Fruit fly (Drosophila melanogaster) whole organism, embryonic: ENCODE results near the gene dock.

Source experiments
- Awh ChIP-seq: fragments of 200-800 bp; sonication (Bioruptor generic); IDR thresholded peaks from 2 replicates; pipeline ENCODE4, ENCODE4 v1.3.6; 2022; ENCODE audit warnings: missing biosample characterization, missing genetic modification characterization
- CG10209 ChIP-seq: fragments of 200-800 bp; sonication (Bioruptor generic); optimal IDR thresholded peaks from 3 replicates; lab custom pipeline; 2017; ENCODE audit warnings: missing biosample characterization, mild to moderate bottlenecking, missing genetic modification characterization, missing genetic modification reagents
- CG15269 ChIP-seq: fragments of 200-800 bp; sonication (Bioruptor generic); optimal IDR thresholded peaks from 2 replicates; lab custom pipeline; 2018; ENCODE audit warnings: missing biosample characterization, mild to moderate bottlenecking, missing genetic modification characterization, moderate library complexity
- CG15696 ChIP-seq: fragments of 200-800 bp; sonication (Bioruptor generic); optimal IDR thresholded peaks from 2 replicates; lab custom pipeline; 2019; ENCODE audit warnings: missing biosample characterization, mild to moderate bottlenecking, missing genetic modification characterization, moderate library complexity
- CG16815 ChIP-seq: fragments of 200-800 bp; sonication (Bioruptor generic); optimal IDR thresholded peaks from 3 replicates; lab custom pipeline; 2017; ENCODE audit warnings: missing biosample characterization, mild to moderate bottlenecking, missing genetic modification characterization
- CG17912 ChIP-seq: fragments of 200-800 bp; sonication (Bioruptor generic); optimal IDR thresholded peaks from 2 replicates; lab custom pipeline; 2018; ENCODE audit warnings: missing biosample characterization, mild to moderate bottlenecking, missing genetic modification characterization
- CG2116 ChIP-seq: fragments of 200-800 bp; sonication (Bioruptor generic); optimal IDR thresholded peaks from 3 replicates; lab custom pipeline; 2018; ENCODE audit warnings: missing biosample characterization, mild to moderate bottlenecking, missing genetic modification characterization
- CG2199 ChIP-seq: fragments of 200-800 bp; sonication (Bioruptor generic); IDR thresholded peaks from 3 replicates; pipeline ENCODE4 v1.3.6; 2022; ENCODE audit warnings: missing biosample characterization, missing genetic modification characterization
- CG2875 ChIP-seq: fragments of 200-800 bp; sonication (Bioruptor generic); optimal IDR thresholded peaks from 2 replicates; lab custom pipeline; 2017; ENCODE audit warnings: missing biosample characterization, mild to moderate bottlenecking, missing genetic modification characterization, missing genetic modification reagents
- CG2889 ChIP-seq: fragments of 200-800 bp; sonication (Bioruptor generic); IDR thresholded peaks from 3 replicates; pipeline ENCODE4 v1.3.6; 2022; ENCODE audit warnings: missing biosample characterization, missing genetic modification characterization
- CG4360 ChIP-seq: fragments of 200-800 bp; sonication (Bioruptor generic); IDR thresholded peaks from 2 replicates; pipeline ENCODE4 v1.3.6; 2022; ENCODE audit warnings: missing biosample characterization, missing genetic modification characterization
- CG43689 ChIP-seq: fragments of 200-800 bp; sonication (Bioruptor generic); IDR thresholded peaks from 2 replicates; pipeline ENCODE4 v1.3.6; 2022; ENCODE audit warnings: missing biosample characterization, missing genetic modification characterization
- CG4404 ChIP-seq: fragments of 200-800 bp; sonication (Bioruptor generic); IDR thresholded peaks from 2 replicates; pipeline ENCODE4 v1.3.6; 2022; ENCODE audit warnings: missing biosample characterization, missing genetic modification characterization
- CG4820 ChIP-seq: fragments of 200-800 bp; sonication (Bioruptor generic); optimal IDR thresholded peaks from 3 replicates; lab custom pipeline; 2016; ENCODE audit warnings: missing biosample characterization, missing genetic modification characterization
- CG6654 ChIP-seq: fragments of 200-800 bp; sonication (Bioruptor generic); optimal IDR thresholded peaks from 2 replicates; lab custom pipeline; 2017; ENCODE audit warnings: missing biosample characterization, mild to moderate bottlenecking, missing genetic modification characterization
- CG6689 ChIP-seq: fragments of 200-800 bp; sonication (Bioruptor generic); IDR thresholded peaks from 2 replicates; pipeline ENCODE4 v1.3.6; 2022; ENCODE audit warnings: missing biosample characterization, missing genetic modification characterization
- CG8765 ChIP-seq: fragments of 200-800 bp; sonication (Bioruptor generic); IDR thresholded peaks from 2 replicates; pipeline ENCODE4 v1.3.6; 2022; ENCODE audit warnings: missing biosample characterization, missing genetic modification characterization
- CkIIα-i1 ChIP-seq: fragments of 200-800 bp; sonication (Bioruptor generic); IDR thresholded peaks from 2 replicates; pipeline ENCODE4 v1.3.6; 2022; ENCODE audit warnings: missing biosample characterization, missing genetic modification characterization
- Drgx ChIP-seq: fragments of 200-800 bp; sonication (Bioruptor generic); IDR thresholded peaks from 2 replicates; pipeline ENCODE4 v1.3.6; 2022; ENCODE audit warnings: missing biosample characterization, missing genetic modification characterization
- Eip74EF ChIP-seq, 2 experiments: fragments of 200-800 bp in 1 of 2; fragments of >200 bp in 1 of 2; sonication (Bioruptor generic) in 1 of 2; optimal IDR thresholded peaks; 2 replicates each; lab custom pipeline; 2017 to 2019; ENCODE audit warnings: missing biosample characterization in 2 of 2, missing genetic modification characterization in 2 of 2, mild to moderate bottlenecking in 1 of 2, moderate library complexity in 1 of 2
- Hey ChIP-seq: fragments of 200-800 bp; sonication (Bioruptor generic); optimal IDR thresholded peaks from 3 replicates; lab custom pipeline; 2018; ENCODE audit warnings: missing biosample characterization, mild to moderate bottlenecking, missing genetic modification characterization
- Myb ChIP-seq: fragments of 200-800 bp; sonication (Bioruptor generic); optimal IDR thresholded peaks from 2 replicates; lab custom pipeline; 2016; ENCODE audit warnings: missing biosample characterization, missing genetic modification characterization
- NC2α ChIP-seq: fragments of 200-800 bp; sonication (Bioruptor generic); optimal IDR thresholded peaks from 2 replicates; lab custom pipeline; 2016; ENCODE audit warnings: missing biosample characterization, missing genetic modification characterization
- Pdp1 ChIP-seq, 2 experiments: fragments of 200-800 bp; sonication (Bioruptor generic); optimal IDR thresholded peaks; 3 replicates each; lab custom pipeline; 2016; ENCODE audit warnings: missing biosample characterization in 2 of 2, missing genetic modification characterization in 2 of 2, mild to moderate bottlenecking in 1 of 2, moderate library complexity in 1 of 2
- Taf1 ChIP-seq: fragments of 200-800 bp; sonication (Bioruptor generic); IDR thresholded peaks from 2 replicates; pipeline ENCODE4 v1.3.6; 2022; ENCODE audit warnings: missing biosample characterization, missing genetic modification characterization
- Tbp ChIP-seq: fragments of >200 bp; optimal IDR thresholded peaks from 2 replicates; lab custom pipeline; 2018; ENCODE audit warnings: missing biosample characterization, missing genetic modification characterization
- ase ChIP-seq: fragments of 200-800 bp; sonication (Bioruptor generic); IDR thresholded peaks from 3 replicates; pipeline ENCODE4 v1.3.6; 2022; ENCODE audit warnings: missing biosample characterization, missing genetic modification characterization
- bbx ChIP-seq: fragments of 200-800 bp; sonication (Bioruptor generic); IDR thresholded peaks from 2 replicates; pipeline ENCODE4 v1.3.6; 2022; ENCODE audit warnings: missing biosample characterization, missing genetic modification characterization; ENCODE audit not compliant: partially characterized antibody
- chm ChIP-seq: fragments of 200-800 bp; sonication (Bioruptor generic); IDR thresholded peaks from 2 replicates; pipeline ENCODE4 v1.3.6; 2022; ENCODE audit warnings: missing biosample characterization, missing genetic modification characterization
- crol ChIP-seq: fragments of 200-800 bp; sonication (Bioruptor generic); IDR thresholded peaks from 2 replicates; pipeline ENCODE4 v1.3.6; 2022; ENCODE audit warnings: missing biosample characterization, missing genetic modification characterization
- dan ChIP-seq: fragments of 200-800 bp; sonication (Bioruptor generic); IDR thresholded peaks from 2 replicates; pipeline ENCODE4 v1.3.6; 2022; ENCODE audit warnings: missing biosample characterization, missing genetic modification characterization
- dm ChIP-seq: fragments of 200-800 bp; sonication (Bioruptor generic); optimal IDR thresholded peaks from 3 replicates; lab custom pipeline; 2016; ENCODE audit warnings: missing biosample characterization, missing genetic modification characterization
- dysf ChIP-seq: fragments of 200-800 bp; sonication (Bioruptor generic); IDR thresholded peaks from 3 replicates; pipeline ENCODE4 v1.3.6; 2022; ENCODE audit warnings: missing biosample characterization, missing genetic modification characterization
- esg ChIP-seq: fragments of 200-800 bp; sonication (Bioruptor generic); conservative IDR thresholded peaks from 2 replicates; pipeline ENCODE4 v1.3.6; 2022; ENCODE audit warnings: missing biosample characterization, missing genetic modification characterization
- ftz-f1 ChIP-seq: fragments of 200-800 bp; sonication (Bioruptor generic); optimal IDR thresholded peaks from 2 replicates; lab custom pipeline; 2016; ENCODE audit warnings: missing biosample characterization, missing genetic modification characterization
- gcm ChIP-seq: fragments of 200-800 bp; sonication (Bioruptor generic); optimal IDR thresholded peaks from 2 replicates; lab custom pipeline; 2019; ENCODE audit warnings: missing biosample characterization, mild to moderate bottlenecking, missing genetic modification characterization, moderate library complexity
- ind ChIP-seq: fragments of 200-800 bp; sonication (Bioruptor generic); optimal IDR thresholded peaks from 3 replicates; lab custom pipeline; 2016; ENCODE audit warnings: missing biosample characterization, missing genetic modification characterization
- inv ChIP-seq: fragments of 200-800 bp; sonication (Bioruptor generic); IDR thresholded peaks from 2 replicates; pipeline ENCODE4 v1.3.6; 2022; ENCODE audit warnings: missing biosample characterization, missing genetic modification characterization; ENCODE audit not compliant: partially characterized antibody
- ken ChIP-seq: fragments of 200-800 bp; sonication (Bioruptor generic); IDR thresholded peaks from 3 replicates; pipeline ENCODE4 v1.3.6; 2022; ENCODE audit warnings: missing biosample characterization, missing genetic modification characterization
- lov ChIP-seq, 2 experiments: fragments of 200-800 bp in 1 of 2; fragments of >200 bp in 1 of 2; sonication (Bioruptor generic) in 1 of 2; IDR thresholded peaks in 1 of 2; optimal IDR thresholded peaks in 1 of 2; 2 replicates in 1 of 2; 3 replicates in 1 of 2; pipeline versions ENCODE4 v1.3.6 to Lab custom; 2017 to 2022; ENCODE audit warnings: missing biosample characterization in 1 of 2, missing genetic modification characterization in 1 of 2
- mam ChIP-seq: fragments of 200-800 bp; sonication (Bioruptor generic); optimal IDR thresholded peaks from 3 replicates; lab custom pipeline; 2016; ENCODE audit warnings: missing biosample characterization, missing genetic modification characterization
- onecut ChIP-seq: fragments of 200-800 bp; sonication (Bioruptor generic); IDR thresholded peaks from 2 replicates; pipeline ENCODE4 v1.3.6; 2022; ENCODE audit warnings: missing biosample characterization, missing genetic modification characterization
- repo ChIP-seq: fragments of 200-800 bp; sonication (Bioruptor generic); optimal IDR thresholded peaks from 2 replicates; lab custom pipeline; 2016; ENCODE audit warnings: missing biosample characterization, missing genetic modification characterization
- rib ChIP-seq: fragments of 200-800 bp; sonication (Bioruptor generic); IDR thresholded peaks from 2 replicates; pipeline ENCODE4 v1.3.6; 2022; ENCODE audit warnings: missing biosample characterization, missing genetic modification characterization
- sna ChIP-seq: fragments of 200-800 bp; sonication (Bioruptor generic); IDR thresholded peaks from 2 replicates; pipeline ENCODE4 v1.3.6; 2022; ENCODE audit warnings: missing biosample characterization, missing genetic modification characterization; ENCODE audit not compliant: partially characterized antibody
- sob ChIP-seq: fragments of 200-800 bp; sonication (Bioruptor generic); IDR thresholded peaks from 2 replicates; pipeline ENCODE4 v1.3.6; 2022; ENCODE audit warnings: missing biosample characterization, missing genetic modification characterization
- tap ChIP-seq: fragments of 200-800 bp; optimal IDR thresholded peaks from 3 replicates; lab custom pipeline; 2019; ENCODE audit warnings: missing biosample characterization, mild to moderate bottlenecking, missing genetic modification characterization, moderate library complexity
- tll ChIP-seq, 2 experiments: fragments of 200-800 bp in 1 of 2; fragments of >200 bp in 1 of 2; sonication (Bioruptor generic) in 1 of 2; optimal IDR thresholded peaks; 2 replicates each; lab custom pipeline; 2017 to 2019; ENCODE audit warnings: missing biosample characterization in 2 of 2, missing genetic modification characterization in 2 of 2, mild to moderate bottlenecking in 1 of 2, moderate library complexity in 1 of 2
- vfl ChIP-seq: fragments of 200-800 bp; sonication (Bioruptor generic); optimal IDR thresholded peaks from 2 replicates; lab custom pipeline; 2016; ENCODE audit warnings: missing biosample characterization, missing genetic modification characterization
- vvl ChIP-seq: fragments of 200-800 bp; sonication (Bioruptor generic); IDR thresholded peaks from 2 replicates; pipeline ENCODE4 v1.3.6; 2022; ENCODE audit warnings: missing biosample characterization, missing genetic modification characterization
- wek ChIP-seq: fragments of 200-800 bp; sonication (Bioruptor generic); optimal IDR thresholded peaks from 3 replicates; lab custom pipeline; 2018; ENCODE audit warnings: missing biosample characterization, mild to moderate bottlenecking, missing genetic modification characterization, moderate library complexity

dock gene

dm6 chr2L:869497-870040, 43.8 kb downstream of the dock start, which contains the start of gene dbe (continued):
- no peak for TF ChIP-seq onecut (GFP tag; lab: Robert Waterston, UW)
- peak; percentile 73 for TF ChIP-seq dm (GFP tag; lab: Kevin White, UChicago)
- TF ChIP-seq ken (GFP tag; lab: Robert Waterston, UW) = no peak
- TF ChIP-seq CkIIα-i1 (GFP tag; lab: Robert Waterston, UW) = no peak
- TF ChIP-seq CG43689 (GFP tag; lab: Robert Waterston, UW) = no peak
- no peak for TF ChIP-seq Awh (GFP tag; lab: Robert Waterston, UW)
- TF ChIP-seq dan (GFP tag; lab: Robert Waterston, UW) = no peak
- no peak for TF ChIP-seq vfl (GFP tag; lab: Kevin White, UChicago)
- TF ChIP-seq bbx (GFP tag; lab: Robert Waterston, UW) = 0 out of 2 replicates have a peak, but pooled peaks have one; percentile 26
- TF ChIP-seq tap (tag; lab: Kevin White, UChicago) = peak; percentile 13
- no peak for TF ChIP-seq ftz-f1 (GFP tag; lab: Kevin White, UChicago)
- TF ChIP-seq CG17912 (GFP tag; lab: Kevin White, UChicago) = no peak
- no peak for TF ChIP-seq lov (optimal IDR thresholded peaks at IDR 0.05; lab: Kevin White, UChicago)
- TF ChIP-seq lov (GFP tag; IDR thresholded peaks at IDR 0.05; lab: Robert Waterston, UW) = no peak
- no peak for TF ChIP-seq CG2875
- TF ChIP-seq Pdp1 (GFP tag; optimal IDR thresholded peaks at IDR 0.05; lab: Kevin White, UChicago) = no peak
- TF ChIP-seq ase (GFP tag; lab: Robert Waterston, UW) = no peak
- TF ChIP-seq sna (GFP tag; lab: Robert Waterston, UW) = no peak
- TF ChIP-seq CG2199 = no peak
- no peak for TF ChIP-seq CG4404
- TF ChIP-seq tll (GFP tag; optimal IDR thresholded peaks at IDR 0.05; lab: Kevin White, UChicago) = no peak
- no peak for TF ChIP-seq Drgx (GFP tag; lab: Robert Waterston, UW)
- TF ChIP-seq CG10209 (GFP tag; lab: Kevin White, UChicago) = no peak
- TF ChIP-seq CG6689 = no peak
- TF ChIP-seq NC2α (GFP tag; lab: Kevin White, UChicago) = no peak
- no peak for TF ChIP-seq gcm
- TF ChIP-seq Tbp (GFP tag; lab: Kevin White, UChicago) = no peak
- no peak for TF ChIP-seq CG15269 (tag; lab: Kevin White, UChicago)
- TF ChIP-seq CG2889 (GFP tag; lab: Robert Waterston, UW) = no peak
- TF ChIP-seq mam (GFP tag; lab: Kevin White, UChicago) = peak; percentile 13
- no peak for TF ChIP-seq CG8765 (GFP tag; lab: Robert Waterston, UW)
- no peak for TF ChIP-seq rib (GFP tag; lab: Robert Waterston, UW)
- TF ChIP-seq sob (GFP tag; lab: Robert Waterston, UW) = no peak
- TF ChIP-seq inv (GFP tag; lab: Robert Waterston, UW) = no peak
- TF ChIP-seq chm (GFP tag; lab: Robert Waterston, UW) = no peak
- no peak for TF ChIP-seq Eip74EF (GFP tag; optimal IDR thresholded peaks at IDR 0.05; lab: Kevin White, UChicago)
- TF ChIP-seq CG4360 (GFP tag; lab: Robert Waterston, UW) = no peak
- TF ChIP-seq dysf (GFP tag; lab: Robert Waterston, UW) = no peak
- no peak for TF ChIP-seq crol
- no peak for TF ChIP-seq CG2116
- no peak for TF ChIP-seq CG4820
- TF ChIP-seq vvl (GFP tag; lab: Robert Waterston, UW) = peak; percentile 25; the same call in 1 of the 2 replicates
- no peak for TF ChIP-seq esg (GFP tag; lab: Robert Waterston, UW)
- peak; percentile 43 for TF ChIP-seq repo
- no peak for TF ChIP-seq wek
- TF ChIP-seq Myb (GFP tag; lab: Kevin White, UChicago) = no peak
- peak; percentile 36 for TF ChIP-seq ind
- TF ChIP-seq CG16815 = no peak
- no peak for TF ChIP-seq Taf1 (GFP tag; lab: Robert Waterston, UW)
- no peak for TF ChIP-seq CG15696 (tag; lab: Kevin White, UChicago)
- no peak for TF ChIP-seq Hey (tag; lab: Kevin White, UChicago)
- no peak for TF ChIP-seq CG6654 (GFP tag; lab: Kevin White, UChicago)
